Worm (Caenorhabditis elegans) whole organism, early embryonic: ENCODE measurements around the gene myrf-2.

Source experiments
- B0310.2 ChIP-seq: sonication (generic microtip); optimal IDR thresholded peaks from 2 replicates; lab custom pipeline; 2016; ENCODE audit warnings: mild to moderate bottlenecking, missing genetic modification characterization, missing compliant biosample characterization
- F13C5.2 ChIP-seq: sonication (generic microtip); optimal IDR thresholded peaks from 2 replicates; lab custom pipeline; 2017; ENCODE audit warnings: mild to moderate bottlenecking, missing genetic modification characterization, inconsistent platforms, missing compliant biosample characterization
- aly-1 ChIP-seq: sonication (generic microtip); optimal IDR thresholded peaks from 2 replicates; lab custom pipeline; 2016; ENCODE audit warnings: missing genetic modification characterization, missing compliant biosample characterization
- ama-1 ChIP-seq: fragments of 150-350 bp; optimal IDR thresholded peaks from 2 replicates; lab custom pipeline; 2014
- ceh-13 ChIP-seq: fragments of 200-800 bp; sonication (Bioruptor generic); optimal IDR thresholded peaks from 2 replicates; lab custom pipeline; 2018; ENCODE audit warnings: mild to moderate bottlenecking, missing genetic modification characterization, missing compliant biosample characterization
- ceh-36 ChIP-seq: sonication (generic microtip); optimal IDR thresholded peaks from 2 replicates; lab custom pipeline; 2016; ENCODE audit warnings: missing genetic modification characterization, inconsistent platforms, missing compliant biosample characterization
- ets-7 ChIP-seq: sonication (generic microtip); optimal IDR thresholded peaks from 2 replicates; lab custom pipeline; 2016; ENCODE audit warnings: missing genotype, missing genetic modification characterization, missing compliant biosample characterization
- flt-1 ChIP-seq: fragments of 200-800 bp; sonication (Bioruptor generic); IDR thresholded peaks from 2 replicates; pipeline ENCODE4 v1.3.6; 2022; ENCODE audit warnings: missing genetic modification characterization, missing compliant biosample characterization
- hmbx-1 ChIP-seq: sonication (generic microtip); optimal IDR thresholded peaks from 2 replicates; lab custom pipeline; 2016; ENCODE audit warnings: mild to moderate bottlenecking, missing genetic modification characterization, missing compliant biosample characterization
- hmg-4 ChIP-seq: fragments of 200-800 bp; sonication (Bioruptor generic); optimal IDR thresholded peaks from 2 replicates; lab custom pipeline; 2018; ENCODE audit warnings: mild to moderate bottlenecking, missing genetic modification characterization, missing compliant biosample characterization
- hnd-1 ChIP-seq: sonication (generic microtip); optimal IDR thresholded peaks from 2 replicates; lab custom pipeline; 2016; ENCODE audit warnings: missing genetic modification characterization, missing compliant biosample characterization
- pes-1 ChIP-seq: fragments of 200-800 bp; sonication (Bioruptor generic); IDR thresholded peaks from 2 replicates; pipeline ENCODE4 v1.3.6; 2022; ENCODE audit warnings: missing genetic modification reagents, missing genetic modification characterization, missing compliant biosample characterization
- scrt-1 ChIP-seq: fragments of 200-800 bp; sonication (Bioruptor generic); IDR thresholded peaks from 2 replicates; pipeline ENCODE4 v1.3.6; 2022; ENCODE audit warnings: missing genetic modification characterization, missing compliant biosample characterization
- sea-1 ChIP-seq: fragments of 200-800 bp; sonication (Bioruptor generic); conservative IDR thresholded peaks from 2 replicates; pipeline ENCODE4 v1.3.6; 2022; ENCODE audit warnings: missing genetic modification characterization, missing compliant biosample characterization
- tbx-11 ChIP-seq: fragments of 200-800 bp; sonication (Bioruptor generic); IDR thresholded peaks from 2 replicates; pipeline ENCODE4 v1.3.6; 2022; ENCODE audit warnings: missing genetic modification characterization, missing compliant biosample characterization
- tbx-37 ChIP-seq: fragments of 200-800 bp; sonication (Bioruptor generic); conservative IDR thresholded peaks from 2 replicates; pipeline ENCODE4 v1.3.6; 2022; ENCODE audit warnings: missing genetic modification reagents, missing genetic modification characterization, missing compliant biosample characterization
- tra-4 ChIP-seq: sonication (generic microtip); optimal IDR thresholded peaks from 2 replicates; lab custom pipeline; 2017; ENCODE audit warnings: missing genetic modification characterization, missing compliant biosample characterization

myrf-2 gene

ce11 chrX:10189805-10190204, 4.4 kb downstream of the myrf-2 start:
- TF ChIP-seq aly-1 (tag; lab: Kevin White, UChicago): no peak

- no peak for TF ChIP-seq pes-1 (GFP tag; lab: Robert Waterston, UW)
- TF ChIP-seq aly-1 (tag; lab: Kevin White, UChicago): no peak
- TF ChIP-seq tra-4 (tag; lab: Kevin White, UChicago): no peak
- TF ChIP-seq flt-1 (GFP tag; lab: Robert Waterston, UW): no peak
- no peak for TF ChIP-seq scrt-1
- no peak for TF ChIP-seq tbx-37 (GFP tag; lab: Robert Waterston, UW)
- no peak for TF ChIP-seq hnd-1 (tag; lab: Kevin White, UChicago)
- TF ChIP-seq ama-1 (lab: Kevin White, UChicago): no peak
- no peak for TF ChIP-seq ceh-13
- no peak for TF ChIP-seq tbx-11 (GFP tag; lab: Robert Waterston, UW)
- no peak for TF ChIP-seq B0310.2 (tag; lab: Kevin White, UChicago)
These were observed 4.9 kb downstream of the myrf-2 start for ce11 chrX:10189244-10189643.

ce11 chrX:10188493-10188895, 5.7 kb downstream of the myrf-2 start:
- TF ChIP-seq aly-1 (tag; lab: Kevin White, UChicago): peak; percentile 75
- TF ChIP-seq hmbx-1: no peak
- no peak for TF ChIP-seq ceh-13
- TF ChIP-seq F13C5.2: peak; percentile 47
- no peak for TF ChIP-seq ama-1 (lab: Kevin White, UChicago)
- TF ChIP-seq sea-1 (GFP tag; lab: Robert Waterston, UW): peak; percentile 55; the same call in 1 of the 2 replicates
- TF ChIP-seq hnd-1 (tag; lab: Kevin White, UChicago): no peak
- no peak for TF ChIP-seq tbx-37 (GFP tag; lab: Robert Waterston, UW)
- no peak for TF ChIP-seq ceh-36 (tag; lab: Kevin White, UChicago)
- TF ChIP-seq flt-1 (GFP tag; lab: Robert Waterston, UW): 0 out of 2 replicates have a peak, but pooled peaks have one; percentile 14
- TF ChIP-seq B0310.2 (tag; lab: Kevin White, UChicago): peak; percentile 82
- TF ChIP-seq pes-1 (GFP tag; lab: Robert Waterston, UW): no peak
- peak; percentile 42 for TF ChIP-seq ets-7 (tag; lab: Kevin White, UChicago)
- no peak for TF ChIP-seq scrt-1
- no peak for TF ChIP-seq tra-4 (tag; lab: Kevin White, UChicago)
- TF ChIP-seq hmg-4 (GFP tag; lab: Kevin White, UChicago): peak; percentile 97
- no peak for TF ChIP-seq tbx-11 (GFP tag; lab: Robert Waterston, UW)

- TF ChIP-seq pes-1 (GFP tag; lab: Robert Waterston, UW): no peak
- no peak for TF ChIP-seq tbx-11 (GFP tag; lab: Robert Waterston, UW)
- no peak for TF ChIP-seq hmg-4 (GFP tag; lab: Kevin White, UChicago)
- TF ChIP-seq ets-7 (tag; lab: Kevin White, UChicago): no peak
- no peak for TF ChIP-seq F13C5.2
- TF ChIP-seq B0310.2 (tag; lab: Kevin White, UChicago): no peak
- no peak for TF ChIP-seq tra-4 (tag; lab: Kevin White, UChicago)
- no peak for TF ChIP-seq sea-1 (GFP tag; lab: Robert Waterston, UW)
- TF ChIP-seq scrt-1: no peak
- no peak for TF ChIP-seq ceh-13
- TF ChIP-seq ama-1 (lab: Kevin White, UChicago): no peak
- no peak for TF ChIP-seq aly-1 (tag; lab: Kevin White, UChicago)
- no peak for TF ChIP-seq hmbx-1
- no peak for TF ChIP-seq flt-1 (GFP tag; lab: Robert Waterston, UW)
- TF ChIP-seq tbx-37 (GFP tag; lab: Robert Waterston, UW): no peak
- TF ChIP-seq hnd-1 (tag; lab: Kevin White, UChicago): no peak
- TF ChIP-seq ceh-36 (tag; lab: Kevin White, UChicago): no peak
These were observed 9.5 kb downstream of the myrf-2 start for ce11 chrX:10184708-10185107.

ce11 chrX:10183695-10184094, 10.5 kb downstream of the myrf-2 start, which contains the start of gene arrd-28:
TSS of gene arrd-28 (plus strand) at chrX:10183995.
- no peak for TF ChIP-seq hmbx-1

ce11 chrX:10182613-10183012, 11.6 kb downstream of the myrf-2 start:
- TF ChIP-seq hmg-4 (GFP tag; lab: Kevin White, UChicago) (no peak), pes-1 (GFP tag; lab: Robert Waterston, UW) (no peak), hnd-1 (tag; lab: Kevin White, UChicago) (no peak), flt-1 (GFP tag; lab: Robert Waterston, UW) (no peak)

- TF ChIP-seq hnd-1 (tag; lab: Kevin White, UChicago) (no peak), hmbx-1 (no peak), ceh-13 (no peak), tbx-11 (GFP tag; lab: Robert Waterston, UW) (no peak), ama-1 (lab: Kevin White, UChicago) (no peak), tra-4 (tag; lab: Kevin White, UChicago) (no peak), ceh-36 (tag; lab: Kevin White, UChicago) (no peak), ets-7 (tag; lab: Kevin White, UChicago) (no peak), flt-1 (GFP tag; lab: Robert Waterston, UW) (no peak; the same call in 1 of the 2 replicates), scrt-1 (no peak), F13C5.2 (no peak)
These were observed 17.9 kb downstream of the myrf-2 start, which contains the start of gene ncs-4 for ce11 chrX:10176295-10176694. TSS of gene ncs-4 (plus strand) at chrX:10176521.

ce11 chrX:10174683-10175082, 19.5 kb downstream of the myrf-2 start, which contains the start of gene C07A4.3:
TSS of gene C07A4.3 (plus strand) at chrX:10174983.
- TF ChIP-seq ama-1 (lab: Kevin White, UChicago): no peak
- no peak for TF ChIP-seq hmg-4 (GFP tag; lab: Kevin White, UChicago)
- no peak for TF ChIP-seq scrt-1
- no peak for TF ChIP-seq sea-1 (GFP tag; lab: Robert Waterston, UW)
- TF ChIP-seq hmbx-1: no peak
- TF ChIP-seq aly-1 (tag; lab: Kevin White, UChicago): no peak
- no peak for TF ChIP-seq flt-1 (GFP tag; lab: Robert Waterston, UW)
- no peak for TF ChIP-seq pes-1 (GFP tag; lab: Robert Waterston, UW)
- no peak for TF ChIP-seq ets-7 (tag; lab: Kevin White, UChicago)
- no peak for TF ChIP-seq tra-4 (tag; lab: Kevin White, UChicago)
- TF ChIP-seq F13C5.2: no peak
- no peak for TF ChIP-seq hnd-1 (tag; lab: Kevin White, UChicago)
- TF ChIP-seq B0310.2 (tag; lab: Kevin White, UChicago): no peak
- no peak for TF ChIP-seq ceh-13
